Fruit fly (Drosophila melanogaster) whole organism: ENCODE data around the gene sphe.

Experiments
- CG8478 ChIP-seq: fragments of >200 bp; optimal IDR thresholded peaks from 2 replicates; lab custom pipeline; 2018; ENCODE audit warnings: inconsistent platforms
- Dll ChIP-seq: fragments of >200 bp; optimal IDR thresholded peaks from 2 replicates; lab custom pipeline; 2017
- EcR ChIP-seq, 2 experiments: fragments of >200 bp; optimal IDR thresholded peaks; 2 replicates each; lab custom pipeline; 2017; ENCODE audit warnings: missing biosample characterization in 2 of 2, missing genetic modification characterization in 2 of 2, missing genetic modification reagents in 2 of 2
- pan ChIP-seq: fragments of >200 bp; optimal IDR thresholded peaks from 2 replicates; lab custom pipeline; 2017
- psq ChIP-seq: fragments of >200 bp; optimal IDR thresholded peaks from 2 replicates; lab custom pipeline; 2017
- usp ChIP-seq: fragments of >200 bp; optimal IDR thresholded peaks from 2 replicates; lab custom pipeline; 2017; ENCODE audit warnings: missing biosample characterization, missing genetic modification characterization, mixed read lengths

sphe gene

dm6 chrX:16689339-16689738 lies 12.4 kb downstream of the sphe start:
- TF ChIP-seq psq (no peak), pan (lab: Kevin White, UChicago) (no peak), CG8478 (lab: Kevin White, UChicago) (no peak), EcR (GFP tag; optimal IDR thresholded peaks at IDR 0.05; lab: Kevin White, UChicago) (no peak), usp (GFP tag; lab: Kevin White, UChicago) (no peak), Dll (lab: Kevin White, UChicago) (no peak)

dm6 chrX:16688106-16688459 lies 13.7 kb downstream of the sphe start:
- TF ChIP-seq EcR (GFP tag; optimal IDR thresholded peaks at IDR 0.05; lab: Kevin White, UChicago) (no peak), pan (lab: Kevin White, UChicago) (no peak), Dll (lab: Kevin White, UChicago) (no peak), psq (no peak), usp (GFP tag; lab: Kevin White, UChicago) (no peak), CG8478 (lab: Kevin White, UChicago) (no peak)

dm6 chrX:16687400-16688105 lies 14.2 kb downstream of the sphe start:
- no peak for TF ChIP-seq CG8478 (lab: Kevin White, UChicago)
- no peak for TF ChIP-seq Dll (lab: Kevin White, UChicago)
- no peak for TF ChIP-seq pan (lab: Kevin White, UChicago)
- TF ChIP-seq psq = no peak
- TF ChIP-seq EcR (GFP tag; optimal IDR thresholded peaks at IDR 0.05; lab: Kevin White, UChicago) = no peak
- TF ChIP-seq usp (GFP tag; lab: Kevin White, UChicago) = no peak

dm6 chrX:16683765-16684164 lies 18.0 kb downstream of the sphe start, which contains the start of gene Axs:
Axs (minus strand) TSS chrX:16683895.
- no peak for TF ChIP-seq Dll (lab: Kevin White, UChicago)
- no peak for TF ChIP-seq EcR (GFP tag; optimal IDR thresholded peaks at IDR 0.05; lab: Kevin White, UChicago)
- TF ChIP-seq psq = no peak
- no peak for TF ChIP-seq pan (lab: Kevin White, UChicago)
- no peak for TF ChIP-seq usp (GFP tag; lab: Kevin White, UChicago)
- no peak for TF ChIP-seq CG8478 (lab: Kevin White, UChicago)

- no peak for TF ChIP-seq EcR (GFP tag; optimal IDR thresholded peaks at IDR 0.05; lab: Kevin White, UChicago)
- TF ChIP-seq Dll (lab: Kevin White, UChicago) = no peak
- TF ChIP-seq usp (GFP tag; lab: Kevin White, UChicago) = no peak
- TF ChIP-seq pan (lab: Kevin White, UChicago) = no peak
- TF ChIP-seq CG8478 (lab: Kevin White, UChicago) = no peak
- TF ChIP-seq psq = no peak
These were observed 22.9 kb downstream of the sphe start, which contains the start of the genes CG13010 and sing for dm6 chrX:16678845-16679347. CG13010 (minus strand) TSS chrX:16678945. sing (plus strand) TSS chrX:16679297.

- TF ChIP-seq pan (lab: Kevin White, UChicago) (no peak), usp (GFP tag; lab: Kevin White, UChicago) (no peak), CG8478 (lab: Kevin White, UChicago) (no peak), Dll (lab: Kevin White, UChicago) (no peak), EcR (GFP tag; optimal IDR thresholded peaks at IDR 0.05; lab: Kevin White, UChicago) (no peak), psq (no peak)
These were observed 24.6 kb downstream of the sphe start for dm6 chrX:16677163-16677562.

- TF ChIP-seq Dll (lab: Kevin White, UChicago) (no peak), CG8478 (lab: Kevin White, UChicago) (no peak), EcR (GFP tag; optimal IDR thresholded peaks at IDR 0.05; lab: Kevin White, UChicago) (no peak), pan (lab: Kevin White, UChicago) (no peak), usp (GFP tag; lab: Kevin White, UChicago) (no peak), psq (no peak)
These were observed 25.1 kb downstream of the sphe start, which contains the start of gene CG13012 for dm6 chrX:16676653-16677052. CG13012 (minus strand) TSS chrX:16676753.

dm6 chrX:16674538-16674937 lies 27.2 kb downstream of the sphe start:
- TF ChIP-seq CG8478 (lab: Kevin White, UChicago) (no peak), usp (GFP tag; lab: Kevin White, UChicago) (no peak), Dll (lab: Kevin White, UChicago) (no peak), pan (lab: Kevin White, UChicago) (no peak), psq (no peak), EcR (GFP tag; optimal IDR thresholded peaks at IDR 0.05; lab: Kevin White, UChicago) (no peak)

- TF ChIP-seq psq = no peak
These were observed 28.9 kb downstream of the sphe start for dm6 chrX:16672904-16673303.

dm6 chrX:16670691-16671481 lies 30.9 kb downstream of the sphe start:
- TF ChIP-seq usp (GFP tag; lab: Kevin White, UChicago) = no peak
- TF ChIP-seq psq = no peak
- no peak for TF ChIP-seq EcR (GFP tag; optimal IDR thresholded peaks at IDR 0.05; lab: Kevin White, UChicago)
- no peak for TF ChIP-seq Dll (lab: Kevin White, UChicago)
- TF ChIP-seq pan (lab: Kevin White, UChicago) = no peak
- no peak for TF ChIP-seq CG8478 (lab: Kevin White, UChicago)

- TF ChIP-seq psq = no peak
- TF ChIP-seq EcR (GFP tag; optimal IDR thresholded peaks at IDR 0.05; lab: Kevin White, UChicago) = no peak
- no peak for TF ChIP-seq Dll (lab: Kevin White, UChicago)
- no peak for TF ChIP-seq CG8478 (lab: Kevin White, UChicago)
- no peak for TF ChIP-seq usp (GFP tag; lab: Kevin White, UChicago)
These were observed 31.5 kb downstream of the sphe start for dm6 chrX:16670262-16670661.
